Fruit fly (Drosophila melanogaster) whole organism, prepupa: ENCODE results near the gene Cyp12a5.

ENCODE experiments used
- Blimp-1 ChIP-seq: fragments of 200-800 bp; sonication (Bioruptor generic); optimal IDR thresholded peaks from 3 replicates; lab custom pipeline; 2017; ENCODE audit warnings: missing biosample characterization, missing genetic modification characterization, mild to moderate bottlenecking, moderate library complexity, missing genetic modification reagents
- CG11294 ChIP-seq: fragments of 200-800 bp; sonication (Bioruptor generic); IDR thresholded peaks from 2 replicates; pipeline ENCODE4 v1.3.6; 2022; ENCODE audit warnings: missing biosample characterization, missing genetic modification characterization
- CG11762 ChIP-seq: fragments of 200-800 bp; sonication (Bioruptor generic); optimal IDR thresholded peaks from 3 replicates; lab custom pipeline; 2016; ENCODE audit warnings: missing biosample characterization, missing genetic modification characterization; ENCODE audit not compliant: insufficient read depth
- CG1621 ChIP-seq: fragments of 200-800 bp; sonication (Bioruptor generic); optimal IDR thresholded peaks from 3 replicates; lab custom pipeline; 2018; ENCODE audit warnings: missing biosample characterization, mild to moderate bottlenecking, missing genetic modification characterization
- CG16779 ChIP-seq: fragments of 200-800 bp; sonication (Bioruptor generic); optimal IDR thresholded peaks from 3 replicates; lab custom pipeline; 2017; ENCODE audit warnings: missing biosample characterization, mild to moderate bottlenecking, missing genetic modification characterization
- CG31627 ChIP-seq: fragments of 200-800 bp; sonication (Bioruptor generic); optimal IDR thresholded peaks from 3 replicates; lab custom pipeline; 2016; ENCODE audit warnings: missing biosample characterization, missing genetic modification characterization
- CG34406 ChIP-seq: fragments of 200-800 bp; sonication (Bioruptor generic); optimal IDR thresholded peaks from 3 replicates; lab custom pipeline; 2016; ENCODE audit warnings: missing biosample characterization, missing genetic modification characterization
- CG6792 ChIP-seq: fragments of 200-800 bp; sonication (Bioruptor generic); optimal IDR thresholded peaks from 3 replicates; lab custom pipeline; 2016; ENCODE audit warnings: missing biosample characterization, missing genetic modification characterization
- CG6808 ChIP-seq: fragments of 200-800 bp; sonication (Bioruptor generic); optimal IDR thresholded peaks from 3 replicates; lab custom pipeline; 2017; ENCODE audit warnings: missing biosample characterization, missing genetic modification characterization, mild to moderate bottlenecking, moderate library complexity, missing genetic modification reagents
- CG6854 ChIP-seq: fragments of 200-800 bp; sonication (Bioruptor generic); optimal IDR thresholded peaks from 2 replicates; lab custom pipeline; 2017; ENCODE audit warnings: missing biosample characterization, mild to moderate bottlenecking, missing genetic modification characterization
- CG7368 ChIP-seq: fragments of 200-800 bp; sonication (Bioruptor generic); optimal IDR thresholded peaks from 3 replicates; lab custom pipeline; 2016; ENCODE audit warnings: missing biosample characterization, missing genetic modification characterization
- CG9139 ChIP-seq: fragments of 200-800 bp; sonication (Bioruptor generic); optimal IDR thresholded peaks from 3 replicates; lab custom pipeline; 2017; ENCODE audit warnings: missing biosample characterization, mild to moderate bottlenecking, missing genetic modification characterization
- Eip78C ChIP-seq: fragments of 200-800 bp; sonication (Bioruptor generic); peaks from one replicate; lab custom pipeline; 2016; ENCODE audit warnings: missing biosample characterization, missing genetic modification characterization
- Hr38 ChIP-seq: sonication (Bioruptor generic); optimal IDR thresholded peaks from 2 replicates; lab custom pipeline; 2016; ENCODE audit warnings: missing biosample characterization, missing genetic modification characterization
- Hr39 ChIP-seq: fragments of 200-800 bp; sonication (Bioruptor generic); optimal IDR thresholded peaks from 2 replicates; lab custom pipeline; 2016; ENCODE audit warnings: missing biosample characterization, missing genetic modification characterization
- Hr4 ChIP-seq: fragments of 200-800 bp; sonication (Bioruptor generic); optimal IDR thresholded peaks from 3 replicates; lab custom pipeline; 2016; ENCODE audit warnings: missing biosample characterization, missing genetic modification characterization
- Lpt ChIP-seq: fragments of 200-800 bp; sonication (Bioruptor generic); optimal IDR thresholded peaks from 3 replicates; lab custom pipeline; 2016; ENCODE audit warnings: missing biosample characterization, missing genetic modification characterization
- Met ChIP-seq: fragments of 200-800 bp; sonication (Bioruptor generic); optimal IDR thresholded peaks from 3 replicates; lab custom pipeline; 2016; ENCODE audit warnings: missing biosample characterization, missing genetic modification characterization
- OdsH ChIP-seq: fragments of 200-800 bp; sonication (Bioruptor generic); optimal IDR thresholded peaks from 3 replicates; lab custom pipeline; 2016; ENCODE audit warnings: missing biosample characterization, missing genetic modification characterization
- Smox ChIP-seq: fragments of 200-800 bp; sonication (Bioruptor generic); optimal IDR thresholded peaks from 3 replicates; lab custom pipeline; 2016; ENCODE audit warnings: missing biosample characterization, missing genetic modification characterization
- Sox102F ChIP-seq: fragments of 200-800 bp; sonication (Bioruptor generic); optimal IDR thresholded peaks from 2 replicates; lab custom pipeline; 2016; ENCODE audit warnings: missing biosample characterization, mild to moderate bottlenecking, missing genetic modification characterization
- Sox14 ChIP-seq: fragments of 200-800 bp; sonication (Bioruptor generic); optimal IDR thresholded peaks from 3 replicates; lab custom pipeline; 2016; ENCODE audit warnings: missing biosample characterization, missing genetic modification characterization
- Sox15 ChIP-seq: fragments of 200-800 bp; sonication (Bioruptor generic); optimal IDR thresholded peaks from 3 replicates; lab custom pipeline; 2016; ENCODE audit warnings: missing biosample characterization, missing genetic modification characterization
- achi ChIP-seq: fragments of 200-800 bp; sonication (Bioruptor generic); optimal IDR thresholded peaks from 3 replicates; lab custom pipeline; 2016; ENCODE audit warnings: missing biosample characterization, missing genetic modification characterization
- acj6 ChIP-seq: fragments of 200-800 bp; sonication (Bioruptor generic); optimal IDR thresholded peaks from 3 replicates; lab custom pipeline; 2016; ENCODE audit warnings: missing biosample characterization, missing genetic modification characterization
- dac ChIP-seq: fragments of 200-800 bp; sonication (Bioruptor generic); optimal IDR thresholded peaks from 2 replicates; lab custom pipeline; 2017; ENCODE audit warnings: missing biosample characterization, mild to moderate bottlenecking, missing genetic modification characterization
- eg ChIP-seq: fragments of 200-800 bp; sonication (Bioruptor generic); IDR thresholded peaks from 3 replicates; pipeline ENCODE4 v1.3.6; 2022; ENCODE audit warnings: missing biosample characterization, missing genetic modification characterization
- esn ChIP-seq: fragments of 200-800 bp; sonication (Bioruptor generic); optimal IDR thresholded peaks from 2 replicates; lab custom pipeline; 2016; ENCODE audit warnings: missing biosample characterization, mild to moderate bottlenecking, missing genetic modification characterization, moderate library complexity
- fd59A ChIP-seq: fragments of 200-800 bp; sonication (Bioruptor generic); optimal IDR thresholded peaks from 2 replicates; lab custom pipeline; 2017; ENCODE audit warnings: missing biosample characterization, mild to moderate bottlenecking, missing genetic modification characterization, missing genetic modification reagents
- fkh ChIP-seq: fragments of 200-800 bp; sonication (Bioruptor generic); optimal IDR thresholded peaks from 3 replicates; lab custom pipeline; 2017; ENCODE audit warnings: missing biosample characterization, mild to moderate bottlenecking, missing genetic modification characterization, moderate library complexity
- net ChIP-seq: fragments of 200-800 bp; sonication (Bioruptor generic); optimal IDR thresholded peaks from 3 replicates; lab custom pipeline; 2016; ENCODE audit warnings: missing biosample characterization, missing genetic modification characterization
- pdm3 ChIP-seq: fragments of 200-800 bp; sonication (Bioruptor generic); optimal IDR thresholded peaks from 3 replicates; lab custom pipeline; 2016; ENCODE audit warnings: missing biosample characterization, missing genetic modification characterization
- salr ChIP-seq, 2 experiments: fragments of 200-800 bp; sonication (Bioruptor generic); optimal IDR thresholded peaks; 3 replicates each; lab custom pipeline; 2016 to 2018; ENCODE audit warnings: missing biosample characterization in 2 of 2, missing genetic modification characterization in 2 of 2, mild to moderate bottlenecking in 1 of 2
- ss ChIP-seq, 2 experiments: fragments of 200-800 bp; sonication (Bioruptor generic); optimal IDR thresholded peaks; 2 replicates in 1 of 2; 3 replicates in 1 of 2; lab custom pipeline; 2017 to 2018; ENCODE audit warnings: mild to moderate bottlenecking in 2 of 2, missing biosample characterization in 2 of 2, missing genetic modification characterization in 2 of 2, moderate library complexity in 1 of 2

The Cyp12a5 gene

DNA sequence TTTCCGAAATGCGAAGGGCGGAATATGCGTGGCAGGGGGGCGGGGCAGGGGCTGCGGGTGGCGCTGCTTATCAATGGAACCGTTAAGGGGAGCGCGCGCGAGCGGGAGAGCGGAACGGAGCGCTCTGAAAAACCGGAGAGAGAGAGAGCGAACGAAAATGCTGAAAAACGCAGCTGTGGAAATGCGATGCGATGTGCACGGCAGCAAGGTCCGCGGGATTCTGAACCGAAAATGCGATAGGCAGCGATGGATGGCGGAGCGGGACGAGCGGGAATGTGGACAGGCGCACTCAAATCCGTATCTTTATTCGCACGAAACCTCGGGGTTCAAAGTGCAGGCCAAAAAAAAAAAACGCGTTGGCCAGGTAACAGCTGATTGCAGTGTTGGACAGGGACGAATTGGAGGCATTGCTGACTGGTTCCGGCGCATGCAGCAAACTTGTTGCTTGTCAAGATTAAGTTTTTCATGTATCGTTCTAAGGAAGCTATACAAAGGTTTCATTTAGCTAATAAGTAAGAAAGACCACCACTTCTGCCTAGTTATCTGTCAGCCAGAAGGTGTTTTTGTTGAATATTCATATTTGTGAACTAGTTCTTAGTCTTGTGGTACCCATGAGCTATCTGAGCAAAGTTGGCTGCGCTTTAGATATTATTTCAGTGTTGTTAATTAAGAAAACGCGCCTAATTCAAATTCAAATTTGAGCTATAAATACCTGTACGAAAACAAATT is 15.2 kb downstream of the Cyp12a5 start, which contains the start of gene Ppcs (continued):
- TF ChIP-seq Smox (GFP tag; lab: Kevin White, UChicago), result peak; percentile 58
- peak; percentile 57 for TF ChIP-seq Lpt (GFP tag; lab: Kevin White, UChicago)
- TF ChIP-seq dac (GFP tag; lab: Kevin White, UChicago), result peak; percentile 29
- no peak for TF ChIP-seq Sox15 (GFP tag; lab: Kevin White, UChicago)
- peak; percentile 90 for TF ChIP-seq net
- TF ChIP-seq OdsH (GFP tag; lab: Kevin White, UChicago), result peak; percentile 59
- peak; percentile 60 for TF ChIP-seq Met (GFP tag; lab: Kevin White, UChicago)
- TF ChIP-seq salr (GFP tag; optimal IDR thresholded peaks at IDR 0.05; lab: Kevin White, UChicago), result peak in 1 of 2 experiments; percentile 74
- TF ChIP-seq CG31627, result peak; percentile 63
- peak; percentile 44 for TF ChIP-seq Hr4
- peak; percentile 71 for TF ChIP-seq eg (GFP tag; lab: Robert Waterston, UW)
- no peak for TF ChIP-seq Hr38 (GFP tag; lab: Kevin White, UChicago)
- peak; percentile 53 for TF ChIP-seq fd59A (GFP tag; lab: Kevin White, UChicago)
- TF ChIP-seq CG6792 (GFP tag; lab: Kevin White, UChicago), result no peak
- peak; percentile 76 for TF ChIP-seq achi (GFP tag; lab: Kevin White, UChicago)
- peak; percentile 99 for TF ChIP-seq CG6808 (GFP tag; lab: Kevin White, UChicago)
- peak; percentile 69 for TF ChIP-seq esn
- TF ChIP-seq CG34406 (GFP tag; lab: Kevin White, UChicago), result peak; percentile 40
- TF ChIP-seq CG9139 (GFP tag; lab: Kevin White, UChicago), result peak; percentile 92
- TF ChIP-seq CG6854, result peak; percentile 96
- TF ChIP-seq pdm3 (GFP tag; lab: Kevin White, UChicago), result peak; percentile 65
- peak; percentile 56 for TF ChIP-seq Sox102F (GFP tag; lab: Kevin White, UChicago)
- peak; percentile 62 for TF ChIP-seq Sox14
- peak; percentile 55 for TF ChIP-seq Hr39 (GFP tag; lab: Kevin White, UChicago)
- TF ChIP-seq CG11294 (GFP tag; lab: Robert Waterston, UW), result peak; percentile 7; the same call in 1 of the 2 replicates
- TF ChIP-seq CG11762 (GFP tag; lab: Kevin White, UChicago), result peak; percentile 66
- TF ChIP-seq acj6 (GFP tag; lab: Kevin White, UChicago), result peak; percentile 50
- TF ChIP-seq CG16779 (tag; lab: Kevin White, UChicago), result peak; percentile 91
- TF ChIP-seq Eip78C (GFP tag; lab: Kevin White, UChicago), result peak; percentile 91
- TF ChIP-seq CG7368 (GFP tag; lab: Kevin White, UChicago), result peak; percentile 75
- peak; percentile 87 for TF ChIP-seq CG1621 (tag; lab: Kevin White, UChicago)
- peak; percentile 51 for TF ChIP-seq fkh (GFP tag; lab: Kevin White, UChicago)

DNA sequence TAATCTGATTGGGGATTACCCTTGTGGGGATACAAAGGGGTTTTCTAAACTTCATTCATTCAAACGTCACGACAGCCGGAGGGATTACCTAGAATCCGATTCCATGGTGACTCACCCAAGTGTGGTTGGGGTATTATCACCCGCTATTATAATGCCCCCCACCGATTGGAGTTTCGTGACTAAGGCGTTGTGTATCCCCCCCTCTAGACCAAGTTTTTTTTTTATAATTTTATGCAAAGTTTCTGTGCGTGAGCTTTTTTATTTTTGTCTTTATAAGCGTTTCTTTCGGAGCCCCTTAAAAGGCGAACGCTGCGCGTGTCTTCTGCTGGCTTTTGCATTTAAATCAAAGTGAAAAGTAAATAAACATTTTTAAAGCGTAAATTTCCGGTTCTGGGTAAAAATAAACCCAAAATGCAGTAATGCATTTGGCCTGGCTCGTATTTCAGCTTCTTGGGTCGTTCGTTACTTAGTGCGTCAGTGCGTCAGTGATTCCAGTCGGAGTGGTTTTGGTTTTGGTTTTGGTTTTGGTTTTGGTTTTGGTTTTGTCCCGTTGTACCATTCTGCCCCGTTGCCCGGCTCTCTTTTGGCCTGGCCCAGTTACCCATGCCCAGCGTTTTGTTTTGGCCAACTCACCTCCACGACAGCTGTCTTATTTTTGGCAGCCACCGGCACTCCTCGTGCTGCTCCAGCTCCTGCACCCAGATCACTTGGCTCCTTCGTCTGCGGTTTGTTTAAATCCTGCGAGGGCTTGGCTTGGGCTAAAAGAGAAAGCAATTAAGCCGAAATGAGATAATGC is 18.6 kb downstream of the Cyp12a5 start:
- TF ChIP-seq ss (GFP tag; optimal IDR thresholded peaks at IDR 0.05; lab: Kevin White, UChicago) (peak in 1 of 2 experiments; percentile 31), Blimp-1 (GFP tag; lab: Kevin White, UChicago) (peak; percentile 63), Smox (GFP tag; lab: Kevin White, UChicago) (no peak), CG6854 (peak; percentile 78), Eip78C (GFP tag; lab: Kevin White, UChicago) (peak; percentile 58), Lpt (GFP tag; lab: Kevin White, UChicago) (no peak)
